Worm (Caenorhabditis elegans) whole organism, L4/young adult: ENCODE measurements around the gene F13H10.3.

Source experiments
- W03F9.2 ChIP-seq: fragments of 150-350 bp; optimal IDR thresholded peaks from 2 replicates; lab custom pipeline; 2014; ENCODE audit warnings: missing biosample characterization, missing genetic modification characterization
- dao-5 ChIP-seq: sonication (generic microtip); optimal IDR thresholded peaks from 2 replicates; lab custom pipeline; 2016; ENCODE audit warnings: missing genotype, missing genetic modification characterization, moderate library complexity, missing compliant biosample characterization
- him-1 ChIP-seq: sonication (generic microtip); optimal IDR thresholded peaks from 2 replicates; lab custom pipeline; 2016; ENCODE audit warnings: missing genotype, missing genetic modification reagents, missing genetic modification characterization, missing compliant biosample characterization

DNA sequence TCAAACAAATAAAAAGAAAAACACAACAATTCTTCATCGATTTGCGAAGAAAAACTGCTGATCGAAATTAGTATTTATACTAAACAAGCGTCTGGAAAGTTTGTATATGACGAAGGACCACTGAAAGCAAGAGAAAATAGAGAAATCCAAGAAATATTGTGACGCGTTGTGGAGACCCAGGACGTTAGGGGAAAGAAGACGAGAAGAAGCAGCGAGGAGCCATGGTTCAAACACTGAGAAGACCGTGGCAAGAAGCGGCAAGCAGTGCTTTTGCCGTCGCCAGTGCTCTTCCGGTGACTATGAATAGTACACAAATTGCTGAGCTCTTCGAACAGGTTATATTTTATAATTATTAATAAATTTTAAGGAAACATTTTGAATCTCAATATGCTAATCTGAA, 22.9 kb upstream of the F13H10.3 start:
- no peak for TF ChIP-seq W03F9.2 (tag; lab: Kevin White, UChicago)
- no peak for TF ChIP-seq dao-5 (tag; lab: Kevin White, UChicago)
- no peak for TF ChIP-seq him-1 (tag; lab: Kevin White, UChicago)
